Worm (Caenorhabditis elegans): Measurements from ENCODE around the gene C09B8.3.

Gene C09B8.3

DNA sequence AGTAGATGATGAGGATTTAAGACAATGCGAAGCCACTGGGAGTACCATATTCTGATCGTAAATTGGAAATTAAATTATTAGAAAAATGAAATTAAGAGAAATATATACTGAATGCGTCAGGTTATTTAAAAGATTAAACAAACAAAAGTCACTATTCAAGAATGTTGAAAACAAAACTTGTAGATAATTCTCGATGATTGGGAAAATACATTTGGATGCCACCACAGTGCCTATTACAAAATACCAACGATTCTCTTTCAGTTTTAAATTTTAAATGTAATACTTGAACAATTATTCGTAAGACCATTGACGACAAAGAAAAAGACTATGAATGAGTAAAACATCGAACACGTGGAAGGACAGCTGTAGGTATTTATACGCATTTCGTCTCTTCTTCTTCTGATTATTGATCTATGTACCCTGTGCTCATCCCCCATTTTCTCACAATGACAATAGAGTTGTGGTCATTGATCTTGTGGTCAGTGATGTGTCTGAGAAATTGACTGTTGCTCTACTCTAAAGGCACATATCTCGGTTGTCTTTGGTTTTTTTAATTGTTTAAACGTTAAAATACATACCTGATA, 9.5 kb upstream of the C09B8.3 start, which contains the start of gene C09B8.4:
Gene C09B8.4 (minus strand): TSS at position 51 of the 584 bp plus-strand sequence.
- TF ChIP-seq ztf-23 (GFP tag; IDR thresholded peaks at IDR 0.05) = no peak
- TF ChIP-seq tab-1 (GFP tag; IDR thresholded peaks at IDR 0.05) = no peak
- no peak for TF ChIP-seq ztf-29 (GFP tag; IDR thresholded peaks at IDR 0.05)
- no peak for TF ChIP-seq med-1 (GFP tag; optimal IDR thresholded peaks at IDR 0.05; ENCODE audit: insufficient read depth)

DNA sequence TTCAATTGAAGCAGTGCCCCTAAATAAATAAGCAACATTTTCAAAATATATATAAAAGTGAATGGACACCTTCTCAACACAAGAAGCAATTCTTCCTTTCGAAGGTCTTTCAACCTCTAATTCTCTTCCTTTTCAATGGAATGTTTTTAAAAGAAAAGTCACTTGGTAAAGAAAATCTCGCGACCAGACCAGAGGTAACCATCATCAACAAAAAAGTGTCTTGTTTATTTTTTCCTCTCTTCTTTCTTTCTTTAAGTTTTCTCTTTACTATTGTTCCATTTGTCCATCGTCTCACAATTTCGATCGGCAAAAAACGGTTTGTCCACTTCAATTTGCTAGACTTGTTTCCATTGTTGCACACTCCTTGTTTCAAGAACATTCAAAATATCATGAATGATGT, 4.6 kb upstream of the C09B8.3 start, which contains the start of gene C09B8.8:
Gene C09B8.8 (plus strand): TSS at position 397 of the 400 bp plus-strand sequence.
- TF ChIP-seq ztf-29 (GFP tag; IDR thresholded peaks at IDR 0.05) (no peak), tab-1 (GFP tag; IDR thresholded peaks at IDR 0.05) (no peak), cog-1 (tag; optimal IDR thresholded peaks at IDR 0.05) (no peak), med-1 (GFP tag; optimal IDR thresholded peaks at IDR 0.05; ENCODE audit: insufficient read depth) (no peak), flt-1 (GFP tag; IDR thresholded peaks at IDR 0.05) (no peak), ztf-23 (GFP tag; IDR thresholded peaks at IDR 0.05) (no peak), klf-2 (GFP tag; conservative IDR thresholded peaks at IDR 0.05) (no peak), T22C8.4 (GFP tag; IDR thresholded peaks at IDR 0.05) (no peak), ref-1 (GFP tag; conservative IDR thresholded peaks at IDR 0.05) (no peak)

DNA sequence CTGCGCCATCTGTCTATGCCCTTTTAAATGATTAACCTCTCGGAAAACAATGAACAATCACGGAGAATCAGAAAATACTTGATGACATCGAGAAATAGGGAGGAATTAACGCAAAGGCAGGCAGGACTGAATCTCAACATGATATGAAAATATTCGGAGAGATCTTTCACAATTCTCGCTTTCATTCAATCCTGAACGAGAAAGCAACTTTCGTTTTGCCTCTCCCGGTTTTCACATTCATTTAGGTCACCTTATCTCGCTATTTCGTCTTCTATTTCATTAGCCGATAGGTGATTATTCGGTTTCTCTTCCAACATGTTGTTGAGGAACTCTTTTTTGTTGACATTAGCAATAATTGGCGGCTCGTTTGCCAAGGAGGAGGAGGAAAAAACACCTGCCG, 6.2 kb downstream of the C09B8.3 start:
- TF ChIP-seq T22C8.4 (GFP tag; IDR thresholded peaks at IDR 0.05) (no peak), cog-1 (tag; optimal IDR thresholded peaks at IDR 0.05) (no peak), tab-1 (GFP tag; IDR thresholded peaks at IDR 0.05) (no peak), ref-1 (GFP tag; conservative IDR thresholded peaks at IDR 0.05) (no peak), klf-2 (GFP tag; conservative IDR thresholded peaks at IDR 0.05) (no peak), ztf-29 (GFP tag; IDR thresholded peaks at IDR 0.05) (no peak), flt-1 (GFP tag; IDR thresholded peaks at IDR 0.05) (no peak), med-1 (GFP tag; optimal IDR thresholded peaks at IDR 0.05; ENCODE audit: insufficient read depth) (no peak), ztf-23 (GFP tag; IDR thresholded peaks at IDR 0.05) (no peak)

DNA sequence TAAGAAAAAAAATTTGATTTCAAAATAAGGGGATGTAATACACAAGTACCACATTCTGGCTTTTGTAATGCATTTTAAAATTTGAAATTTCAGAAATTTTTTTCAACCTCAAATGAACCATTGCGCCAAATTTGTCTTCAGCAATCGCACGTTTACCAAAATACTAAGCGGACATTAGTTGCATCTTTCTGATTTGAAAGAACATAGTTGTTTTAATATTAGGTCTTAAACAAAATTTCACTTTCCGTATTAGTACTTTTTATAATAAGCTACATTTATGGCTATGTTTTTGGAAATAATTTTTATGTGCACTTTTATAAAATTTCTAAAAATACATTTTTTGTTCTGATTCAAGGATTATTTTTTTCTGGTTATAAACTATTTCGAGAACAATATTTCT, 6.6 kb downstream of the C09B8.3 start, which contains the start of gene sups-1:
Gene sups-1 (plus strand): TSS at position 301 of the 400 bp plus-strand sequence.
- TF ChIP-seq flt-1 (GFP tag; IDR thresholded peaks at IDR 0.05) = no peak

DNA sequence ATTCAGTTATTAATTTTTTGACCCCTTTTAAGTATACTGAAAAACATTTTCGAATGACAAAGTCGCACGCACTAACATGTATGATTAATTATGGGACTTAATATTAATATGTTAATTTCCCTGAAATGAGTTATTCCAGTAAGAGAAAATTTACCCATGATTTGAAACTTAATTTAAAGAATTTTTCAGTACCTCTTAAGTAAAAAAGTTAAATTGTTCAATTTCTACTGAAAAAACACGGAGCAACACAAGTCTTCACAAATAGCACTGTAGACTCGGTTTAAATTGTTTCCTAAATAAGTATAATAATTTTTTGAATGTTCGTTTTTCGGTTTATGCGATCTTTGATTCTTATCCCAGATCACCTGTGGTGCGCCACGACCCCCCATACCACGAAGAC, 8.0 kb downstream of the C09B8.3 start:
- TF ChIP-seq klf-2 (GFP tag; conservative IDR thresholded peaks at IDR 0.05) = no peak
- TF ChIP-seq T22C8.4 (GFP tag; IDR thresholded peaks at IDR 0.05) = no peak
- TF ChIP-seq ref-1 (GFP tag; conservative IDR thresholded peaks at IDR 0.05) = no peak

DNA sequence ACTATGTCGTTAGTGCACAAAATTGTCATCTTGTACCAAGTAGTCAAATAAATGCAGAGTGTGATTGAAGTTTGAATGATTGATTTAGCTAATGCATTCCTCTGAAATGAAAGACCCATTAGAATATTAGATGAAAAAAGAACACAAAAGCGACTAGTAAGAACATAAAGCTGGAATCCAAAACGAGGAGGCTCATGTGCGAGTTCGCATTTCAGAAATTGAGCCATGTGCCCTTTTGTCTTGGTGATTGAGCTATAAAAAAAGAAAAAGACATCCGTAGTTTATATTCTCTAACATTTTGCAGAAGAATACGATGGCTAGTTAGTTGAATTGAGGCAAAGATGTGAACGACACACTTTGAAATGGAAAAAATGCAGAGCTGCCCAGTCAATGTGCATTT, 9.0 kb downstream of the C09B8.3 start, which contains the start of gene F22F4.4:
Gene F22F4.4 (minus strand): TSS at position 101 of the 400 bp plus-strand sequence.
- TF ChIP-seq flt-1 (GFP tag; IDR thresholded peaks at IDR 0.05) = no peak
- TF ChIP-seq T22C8.4 (GFP tag; IDR thresholded peaks at IDR 0.05) = no peak
- TF ChIP-seq ztf-23 (GFP tag; IDR thresholded peaks at IDR 0.05) = no peak
- TF ChIP-seq tab-1 (GFP tag; IDR thresholded peaks at IDR 0.05) = no peak
- TF ChIP-seq ref-1 (GFP tag; conservative IDR thresholded peaks at IDR 0.05) = no peak
- TF ChIP-seq ztf-29 (GFP tag; IDR thresholded peaks at IDR 0.05) = no peak
- no peak for TF ChIP-seq cog-1 (tag; optimal IDR thresholded peaks at IDR 0.05)
- TF ChIP-seq klf-2 (GFP tag; conservative IDR thresholded peaks at IDR 0.05) = no peak
- no peak for TF ChIP-seq med-1 (GFP tag; optimal IDR thresholded peaks at IDR 0.05; ENCODE audit: insufficient read depth)

DNA sequence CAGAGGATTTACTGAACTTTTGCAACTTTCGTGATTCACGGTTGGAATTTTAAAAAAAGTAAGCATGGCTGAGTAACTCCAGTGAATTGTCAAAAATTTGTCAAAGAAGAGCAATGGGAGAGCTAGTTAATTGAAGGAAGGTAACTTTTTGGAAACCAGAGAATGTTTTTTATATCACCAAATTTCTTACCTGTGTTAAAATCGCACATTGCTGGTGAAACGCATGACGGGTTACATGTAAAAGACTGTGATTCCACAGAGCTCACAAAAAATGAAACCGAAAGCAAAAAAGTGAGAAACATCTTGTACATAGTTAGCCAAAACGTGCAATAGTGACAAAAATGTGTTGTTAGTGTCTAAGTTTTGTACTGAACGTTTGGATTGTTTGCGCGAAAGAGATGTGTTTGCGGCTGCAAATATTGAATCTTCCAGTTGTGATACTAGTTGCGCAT, 11.3 kb downstream of the C09B8.3 start, which contains the start of gene F22F4.9:
Gene F22F4.9 (minus strand): TSS at position 402 of the 452 bp plus-strand sequence.
- TF ChIP-seq med-1 (GFP tag; optimal IDR thresholded peaks at IDR 0.05; ENCODE audit: insufficient read depth) (no peak), klf-2 (GFP tag; conservative IDR thresholded peaks at IDR 0.05) (no peak), tab-1 (GFP tag; IDR thresholded peaks at IDR 0.05) (no peak), cog-1 (tag; optimal IDR thresholded peaks at IDR 0.05) (no peak), ref-1 (GFP tag; conservative IDR thresholded peaks at IDR 0.05) (no peak), ztf-29 (GFP tag; IDR thresholded peaks at IDR 0.05) (no peak), ztf-23 (GFP tag; IDR thresholded peaks at IDR 0.05) (no peak), T22C8.4 (GFP tag; IDR thresholded peaks at IDR 0.05) (no peak)

DNA sequence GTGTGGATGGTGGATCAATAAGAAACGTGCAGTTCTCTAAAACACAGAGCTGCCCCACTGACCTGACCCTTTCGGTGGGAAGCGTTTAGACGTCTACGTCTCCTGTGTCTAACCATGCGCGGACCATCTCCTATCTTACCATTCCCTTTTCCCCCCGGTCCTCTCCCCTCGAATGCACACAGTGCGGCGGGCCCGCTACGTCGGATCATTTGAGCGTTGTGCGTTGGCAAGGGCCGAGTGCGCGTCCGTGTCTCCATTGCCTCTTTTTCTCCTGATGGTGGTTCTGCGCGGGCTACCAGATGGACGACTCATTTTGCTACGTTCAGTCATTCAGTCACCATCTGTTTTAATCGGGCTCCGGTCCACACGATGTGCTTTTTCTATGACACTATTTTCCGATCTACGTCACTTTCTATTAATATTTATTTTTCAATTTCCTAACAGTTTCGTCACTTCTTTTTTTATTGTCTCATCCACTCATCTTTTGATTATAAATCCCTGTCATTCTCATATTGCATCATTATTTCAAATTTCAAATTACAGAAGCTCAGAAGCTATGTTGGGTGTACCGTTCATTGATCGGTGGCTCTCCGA, 14.8 kb downstream of the C09B8.3 start, which contains the start of gene inx-3:
Gene inx-3 (plus strand): TSS at position 544 of the 594 bp plus-strand sequence.
- TF ChIP-seq ztf-29 (GFP tag; IDR thresholded peaks at IDR 0.05) = no peak
- 0 out of 2 replicates have a peak, but pooled peaks have one; percentile 3 for TF ChIP-seq T22C8.4 (GFP tag; IDR thresholded peaks at IDR 0.05)
- no peak for TF ChIP-seq ref-1 (GFP tag; conservative IDR thresholded peaks at IDR 0.05)
- no peak for TF ChIP-seq cog-1 (tag; optimal IDR thresholded peaks at IDR 0.05)
- no peak for TF ChIP-seq klf-2 (GFP tag; conservative IDR thresholded peaks at IDR 0.05)
- TF ChIP-seq tab-1 (GFP tag; IDR thresholded peaks at IDR 0.05) = peak; percentile 53; the same call in 1 of the 2 replicates
- 0 out of 2 replicates have a peak, but pooled peaks have one; percentile 55 for TF ChIP-seq ztf-23 (GFP tag; IDR thresholded peaks at IDR 0.05)
- TF ChIP-seq med-1 (GFP tag; optimal IDR thresholded peaks at IDR 0.05; ENCODE audit: insufficient read depth) = no peak
- 0 out of 2 replicates have a peak, but pooled peaks have one; percentile 4 for TF ChIP-seq flt-1 (GFP tag; IDR thresholded peaks at IDR 0.05)

DNA sequence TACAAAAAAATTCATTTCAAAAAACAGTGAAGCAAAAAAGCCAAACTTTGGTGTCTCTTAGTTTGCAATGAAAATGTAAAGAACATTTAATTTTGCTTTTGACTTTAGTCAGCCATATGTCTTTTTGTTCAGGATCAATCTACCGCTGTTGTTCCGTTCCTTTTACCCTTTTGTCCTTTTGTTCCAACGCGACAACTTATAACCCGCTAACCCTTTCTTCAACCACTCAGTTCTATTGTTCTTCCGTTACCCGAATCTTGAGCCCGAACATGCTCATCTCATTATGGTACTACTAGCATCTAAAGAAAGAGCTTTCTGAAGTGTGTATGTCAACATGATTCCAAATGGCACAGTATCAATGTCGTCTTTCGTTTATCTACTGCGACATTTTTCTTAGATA, 16.5 kb downstream of the C09B8.3 start:
- no peak for TF ChIP-seq klf-2 (GFP tag; conservative IDR thresholded peaks at IDR 0.05)
- TF ChIP-seq ztf-29 (GFP tag; IDR thresholded peaks at IDR 0.05) = no peak
- TF ChIP-seq tab-1 (GFP tag; IDR thresholded peaks at IDR 0.05) = no peak
- TF ChIP-seq T22C8.4 (GFP tag; IDR thresholded peaks at IDR 0.05) = no peak
- no peak for TF ChIP-seq ztf-23 (GFP tag; IDR thresholded peaks at IDR 0.05)
- TF ChIP-seq med-1 (GFP tag; optimal IDR thresholded peaks at IDR 0.05; ENCODE audit: insufficient read depth) = no peak
- no peak for TF ChIP-seq cog-1 (tag; optimal IDR thresholded peaks at IDR 0.05)
- no peak for TF ChIP-seq ref-1 (GFP tag; conservative IDR thresholded peaks at IDR 0.05)
- no peak for TF ChIP-seq flt-1 (GFP tag; IDR thresholded peaks at IDR 0.05)

DNA sequence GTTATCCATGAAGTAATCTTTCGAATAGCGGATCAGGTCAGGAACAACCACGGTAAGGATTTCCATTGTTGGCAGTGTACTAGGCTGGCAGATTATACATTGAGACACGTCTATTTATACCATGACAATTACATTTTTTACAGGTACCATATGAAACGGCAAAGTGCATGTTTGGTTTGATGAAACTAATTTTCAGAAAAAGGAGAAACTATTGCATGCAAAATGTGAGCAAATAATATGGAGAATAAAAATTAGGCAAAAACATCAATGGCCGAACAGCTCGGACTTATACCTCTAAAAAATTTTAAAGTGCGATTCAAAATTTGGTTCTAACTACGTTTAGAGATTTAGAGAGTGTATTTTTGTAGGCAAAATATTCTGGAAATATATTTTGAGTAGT, 17.7 kb downstream of the C09B8.3 start, which contains the start of gene F22F4.5:
Gene F22F4.5 (minus strand): TSS at position 101 of the 400 bp plus-strand sequence.
- TF ChIP-seq T22C8.4 (GFP tag; IDR thresholded peaks at IDR 0.05) = no peak
- no peak for TF ChIP-seq ref-1 (GFP tag; conservative IDR thresholded peaks at IDR 0.05)
- TF ChIP-seq flt-1 (GFP tag; IDR thresholded peaks at IDR 0.05) = no peak
- TF ChIP-seq tab-1 (GFP tag; IDR thresholded peaks at IDR 0.05) = no peak
- no peak for TF ChIP-seq ztf-23 (GFP tag; IDR thresholded peaks at IDR 0.05)
- no peak for TF ChIP-seq ztf-29 (GFP tag; IDR thresholded peaks at IDR 0.05)
